Worm (Caenorhabditis elegans): ENCODE data around the gene nlp-6.

DNA sequence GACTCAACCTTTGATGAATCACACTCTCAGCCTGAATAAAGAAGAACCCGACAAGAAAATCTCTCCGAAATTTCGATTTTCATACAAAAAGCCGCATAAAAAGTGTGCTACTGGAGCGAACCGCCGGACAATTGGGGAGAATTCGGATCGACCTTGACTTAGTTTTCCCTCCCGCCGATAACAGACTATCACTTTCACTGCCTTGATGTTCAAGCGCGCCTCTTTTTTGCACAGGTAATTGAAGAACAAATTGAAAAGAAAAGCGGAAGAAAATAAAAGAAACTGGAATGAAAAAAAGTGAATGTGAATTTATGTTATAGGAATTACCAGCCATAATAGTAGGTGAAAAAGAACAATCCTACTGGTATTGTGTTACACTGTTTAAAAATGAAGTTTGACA lies 23.7 kb downstream of the nlp-6 start:
- TF ChIP-seq tab-1 (GFP tag; IDR thresholded peaks at IDR 0.05) (no peak), klf-2 (GFP tag; conservative IDR thresholded peaks at IDR 0.05) (no peak), flt-1 (GFP tag; IDR thresholded peaks at IDR 0.05) (no peak), med-1 (GFP tag; optimal IDR thresholded peaks at IDR 0.05; ENCODE audit: insufficient read depth) (no peak), cog-1 (tag; optimal IDR thresholded peaks at IDR 0.05) (no peak), ref-1 (GFP tag; conservative IDR thresholded peaks at IDR 0.05) (no peak), T22C8.4 (GFP tag; IDR thresholded peaks at IDR 0.05) (no peak)

Measured in whole organism, midembryonic.